Worm (Caenorhabditis elegans) whole organism, mixed stage, embryonic: ENCODE results near the gene B0432.7.

Experiments used
- elt-3 ChIP-seq: fragments of 150-350 bp; optimal IDR thresholded peaks from 2 replicates; lab custom pipeline; 2014; ENCODE audit warnings: missing biosample characterization, missing genetic modification characterization
- lsy-2 ChIP-seq: fragments of 150-350 bp; optimal IDR thresholded peaks from 2 replicates; lab custom pipeline; 2014; ENCODE audit warnings: missing biosample characterization, missing genetic modification characterization
- nhr-237 ChIP-seq: fragments of 150-350 bp; optimal IDR thresholded peaks from 2 replicates; lab custom pipeline; 2014; ENCODE audit warnings: missing biosample characterization, missing genetic modification characterization
- nhr-28 ChIP-seq: fragments of 150-350 bp; optimal IDR thresholded peaks from 2 replicates; lab custom pipeline; 2014; ENCODE audit warnings: missing biosample characterization, missing genetic modification characterization
- snpc-4 ChIP-seq: fragments of 150-350 bp; optimal IDR thresholded peaks from 2 replicates; lab custom pipeline; 2014; ENCODE audit warnings: missing biosample characterization, missing genetic modification characterization
- sptf-1 ChIP-seq: sonication (generic microtip); optimal IDR thresholded peaks from 2 replicates; lab custom pipeline; 2017; ENCODE audit warnings: mild to moderate bottlenecking, missing genetic modification characterization, moderate library complexity, missing compliant biosample characterization
- unc-62 ChIP-seq: fragments of 150-350 bp; optimal IDR thresholded peaks from 2 replicates; lab custom pipeline; 2014; ENCODE audit warnings: missing biosample characterization, missing genetic modification reagents, missing genetic modification characterization

ce11 chrII:247736-248135, 26.0 kb downstream of the B0432.7 start:
- no peak for TF ChIP-seq nhr-237 (tag; lab: Kevin White, UChicago)
- TF ChIP-seq unc-62 (GFP tag; lab: Kevin White, UChicago): no peak
- no peak for TF ChIP-seq lsy-2 (tag; lab: Kevin White, UChicago)
- TF ChIP-seq snpc-4: no peak
- TF ChIP-seq elt-3 (tag; lab: Kevin White, UChicago): no peak
- TF ChIP-seq nhr-28 (tag; lab: Kevin White, UChicago): no peak
- TF ChIP-seq sptf-1 (tag; lab: Kevin White, UChicago): no peak
